Worm (Caenorhabditis elegans): Measurements from ENCODE around the gene pho-4.

DNA sequence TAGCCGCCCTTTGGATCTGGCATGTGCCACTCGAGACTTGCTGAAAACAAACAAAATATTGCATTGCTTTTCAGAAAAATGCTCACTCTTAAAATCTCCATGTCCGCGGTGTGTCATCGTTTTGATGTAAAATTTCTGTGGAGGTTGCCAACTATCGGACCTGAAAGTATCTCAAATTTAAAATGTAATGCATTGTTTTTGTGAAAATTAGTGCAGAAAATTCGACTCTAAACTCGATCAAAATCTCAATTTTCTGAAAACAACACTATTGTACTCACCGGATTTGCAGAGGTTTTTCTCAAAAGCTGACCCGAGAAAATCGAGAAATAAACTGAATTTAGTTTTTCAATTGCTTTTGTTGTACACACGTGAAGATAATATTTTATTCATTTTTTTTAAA is 3.3 kb upstream of the pho-4 start, which contains the start of gene T16D1.1:
- no peak for TF ChIP-seq him-1 (tag; optimal IDR thresholded peaks at IDR 0.05)
- no peak for TF ChIP-seq dao-5 (tag; optimal IDR thresholded peaks at IDR 0.05)
- no peak for TF ChIP-seq W03F9.2 (tag; optimal IDR thresholded peaks at IDR 0.05)
